Fruit fly (Drosophila melanogaster): ENCODE measurements around the gene Shab.

Gene Shab

dm6 chr3L:2865564-2865963, 29.3 kb upstream of the Shab start:
- TF ChIP-seq lab (GFP tag; optimal IDR thresholded peaks at IDR 0.05) = no peak
- TF ChIP-seq CG10147 (GFP tag; optimal IDR thresholded peaks at IDR 0.05) = no peak
- peak; percentile 28 for TF ChIP-seq cg (GFP tag; optimal IDR thresholded peaks at IDR 0.05)
- no peak for TF ChIP-seq Xrp1 (GFP tag; IDR thresholded peaks at IDR 0.05)
- TF ChIP-seq Atf-2 (GFP tag; optimal IDR thresholded peaks at IDR 0.05) = no peak
- TF ChIP-seq CG18262 (tag; optimal IDR thresholded peaks at IDR 0.05) = peak; percentile 5
- TF ChIP-seq CoRest (tag; optimal IDR thresholded peaks at IDR 0.05) = no peak
- TF ChIP-seq sim (GFP tag; IDR thresholded peaks at IDR 0.05) = no peak
- TF ChIP-seq CG10979 (tag; optimal IDR thresholded peaks at IDR 0.05) = peak; percentile 2
- TF ChIP-seq sens (GFP tag) = peak; percentile 45
- no peak for TF ChIP-seq Fer1 (GFP tag; optimal IDR thresholded peaks at IDR 0.05)
- TF ChIP-seq hth (optimal IDR thresholded peaks at IDR 0.05) = no peak
- no peak for TF ChIP-seq pnt (GFP tag; optimal IDR thresholded peaks at IDR 0.05)
- TF ChIP-seq Hsf (GFP tag; optimal IDR thresholded peaks at IDR 0.05) = no peak
- no peak for TF ChIP-seq repo (GFP tag; optimal IDR thresholded peaks at IDR 0.05)
- no peak for TF ChIP-seq scrt (GFP tag; optimal IDR thresholded peaks at IDR 0.05)
- TF ChIP-seq CG9727 (GFP tag; optimal IDR thresholded peaks at IDR 0.05) = peak; percentile 5
- no peak for TF ChIP-seq gsb (GFP tag; IDR thresholded peaks at IDR 0.05)
- no peak for TF ChIP-seq CG6689 (GFP tag; IDR thresholded peaks at IDR 0.05)
- TF ChIP-seq CG6683 (GFP tag; optimal IDR thresholded peaks at IDR 0.05) = no peak
- TF ChIP-seq jing (GFP tag; optimal IDR thresholded peaks at IDR 0.05) = no peak
- peak; percentile 30 for TF ChIP-seq zf30C (GFP tag; optimal IDR thresholded peaks at IDR 0.05)
- TF ChIP-seq caup (GFP tag; optimal IDR thresholded peaks at IDR 0.05; ENCODE audit: severe bottlenecking) = no peak
- TF ChIP-seq Rfx (GFP tag; IDR thresholded peaks at IDR 0.05) = no peak
- peak; percentile 53 for TF ChIP-seq lbe (GFP tag; optimal IDR thresholded peaks at IDR 0.05)
- TF ChIP-seq CG1792 (GFP tag; optimal IDR thresholded peaks at IDR 0.05) = no peak
- TF ChIP-seq CG4404 (GFP tag; IDR thresholded peaks at IDR 0.05) = peak; percentile 33; the same call in 1 of the 2 replicates
- no peak for TF ChIP-seq Kr (GFP tag; optimal IDR thresholded peaks at IDR 0.05)
- TF ChIP-seq Rx (GFP tag; IDR thresholded peaks at IDR 0.05) = no peak

dm6 chr3L:2866843-2867242, 28.0 kb upstream of the Shab start:
- TF ChIP-seq Med (GFP tag) (peak; percentile 7), nom (GFP tag; optimal IDR thresholded peaks at IDR 0.05) (peak; percentile 47), CG4854 (GFP tag; optimal IDR thresholded peaks at IDR 0.05) (no peak)

- TF ChIP-seq CG14710 (tag; optimal IDR thresholded peaks at IDR 0.05) = no peak
- no peak for TF ChIP-seq croc (GFP tag; conservative IDR thresholded peaks at IDR 0.05)
- no peak for TF ChIP-seq zen2 (GFP tag; IDR thresholded peaks at IDR 0.05; ENCODE audit: partially characterized antibody)
- TF ChIP-seq sens-2 (GFP tag; IDR thresholded peaks at IDR 0.05) = no peak
- TF ChIP-seq fd3F (GFP tag; optimal IDR thresholded peaks at IDR 0.05) = no peak
- no peak for TF ChIP-seq rib (GFP tag; IDR thresholded peaks at IDR 0.05)
- TF ChIP-seq CG4424 (GFP tag; optimal IDR thresholded peaks at IDR 0.05) = no peak
- TF ChIP-seq HmgD (GFP tag; optimal IDR thresholded peaks at IDR 0.05) = no peak
- TF ChIP-seq CG3838 (GFP tag; optimal IDR thresholded peaks at IDR 0.05) = no peak
- no peak for TF ChIP-seq chm (GFP tag; IDR thresholded peaks at IDR 0.05)
- no peak for TF ChIP-seq ase (GFP tag; IDR thresholded peaks at IDR 0.05)
- TF ChIP-seq Nf-YB (GFP tag; optimal IDR thresholded peaks at IDR 0.05) = no peak
- TF ChIP-seq Fer3 (tag; optimal IDR thresholded peaks at IDR 0.05) = no peak
- TF ChIP-seq CG16863 (GFP tag; optimal IDR thresholded peaks at IDR 0.05) = no peak
- peak; percentile 38; the same call in 1 of the 3 replicates for TF ChIP-seq CG2199 (GFP tag; IDR thresholded peaks at IDR 0.05)
- no peak for TF ChIP-seq toy (GFP tag; IDR thresholded peaks at IDR 0.05)
- no peak for TF ChIP-seq C15 (GFP tag; IDR thresholded peaks at IDR 0.05)
- TF ChIP-seq Deaf1 (tag; optimal IDR thresholded peaks at IDR 0.05) = no peak
- TF ChIP-seq CoRest (tag; optimal IDR thresholded peaks at IDR 0.05) = no peak
Observed at dm6 chr3L:2867447-2868203, 27.2 kb upstream of the Shab start.

Data from whole organism, embryonic.